Fruit fly (Drosophila melanogaster) whole organism, embryonic: Measurements from ENCODE around the gene Iyd.
A peak's percentile ranks its signal among the peaks of the same experiment; 100 is the strongest.

ENCODE experiments used
- Bdp1 ChIP-seq: fragments of 200-800 bp; sonication (Bioruptor generic); optimal IDR thresholded peaks from 3 replicates; lab custom pipeline; 2016; ENCODE audit warnings: missing biosample characterization, missing genetic modification characterization
- CG10979 ChIP-seq: fragments of 200-800 bp; sonication (Bioruptor generic); optimal IDR thresholded peaks from 2 replicates; lab custom pipeline; 2018; ENCODE audit warnings: missing biosample characterization, mild to moderate bottlenecking, missing genetic modification characterization, moderate library complexity
- CG11696 ChIP-seq: fragments of 200-800 bp; sonication (Bioruptor generic); IDR thresholded peaks from 2 replicates; pipeline ENCODE4 v1.3.6; 2022; ENCODE audit warnings: missing biosample characterization, missing genetic modification characterization
- CG12071 ChIP-seq: fragments of 200-800 bp; sonication (Bioruptor generic); optimal IDR thresholded peaks from 3 replicates; lab custom pipeline; 2018; ENCODE audit warnings: missing biosample characterization, mild to moderate bottlenecking, missing genetic modification characterization
- CG12219 ChIP-seq: fragments of 200-800 bp; sonication (Bioruptor generic); optimal IDR thresholded peaks from 3 replicates; lab custom pipeline; 2018; ENCODE audit warnings: missing biosample characterization, mild to moderate bottlenecking, missing genetic modification characterization
- CG1233 ChIP-seq: fragments of 200-800 bp; sonication (Bioruptor generic); optimal IDR thresholded peaks from 4 replicates; lab custom pipeline; 2018; ENCODE audit warnings: missing biosample characterization, mild to moderate bottlenecking, missing genetic modification characterization
- CG12744 ChIP-seq: fragments of 200-800 bp; sonication (Bioruptor generic); optimal IDR thresholded peaks from 2 replicates; lab custom pipeline; 2016; ENCODE audit warnings: missing biosample characterization, missing genetic modification characterization
- CG15514 ChIP-seq: fragments of 200-800 bp; sonication (Bioruptor generic); optimal IDR thresholded peaks from 3 replicates; lab custom pipeline; 2017; ENCODE audit warnings: missing biosample characterization, missing genetic modification characterization, mild to moderate bottlenecking, moderate library complexity, missing genetic modification reagents
- CG17361 ChIP-seq: fragments of 200-800 bp; sonication (Bioruptor generic); IDR thresholded peaks from 3 replicates; pipeline ENCODE4 v1.3.6; 2022; ENCODE audit warnings: missing biosample characterization, missing genetic modification characterization
- CG3281 ChIP-seq: fragments of 200-800 bp; sonication (Bioruptor generic); optimal IDR thresholded peaks from 3 replicates; lab custom pipeline; 2017; ENCODE audit warnings: missing biosample characterization, mild to moderate bottlenecking, missing genetic modification characterization
- CG4424 ChIP-seq: fragments of 200-800 bp; sonication (Bioruptor generic); optimal IDR thresholded peaks from 3 replicates; lab custom pipeline; 2016; ENCODE audit warnings: missing biosample characterization, missing genetic modification characterization
- CG4730 ChIP-seq: fragments of 200-800 bp; sonication (Bioruptor generic); IDR thresholded peaks from 2 replicates; pipeline ENCODE4 v1.3.6; 2022; ENCODE audit warnings: missing biosample characterization, missing genetic modification characterization
- CG4854 ChIP-seq: fragments of 200-800 bp; sonication (Bioruptor generic); optimal IDR thresholded peaks from 2 replicates; lab custom pipeline; 2016; ENCODE audit warnings: missing biosample characterization, missing genetic modification characterization, inconsistent platforms
- CG6654 ChIP-seq: fragments of 200-800 bp; sonication (Bioruptor generic); optimal IDR thresholded peaks from 2 replicates; lab custom pipeline; 2017; ENCODE audit warnings: missing biosample characterization, mild to moderate bottlenecking, missing genetic modification characterization
- CG6765 ChIP-seq: fragments of 200-800 bp; sonication (Bioruptor generic); optimal IDR thresholded peaks from 3 replicates; lab custom pipeline; 2017; ENCODE audit warnings: missing biosample characterization, mild to moderate bottlenecking, missing genetic modification characterization
- CG7372 ChIP-seq: fragments of 200-800 bp; sonication (Bioruptor generic); IDR thresholded peaks from 2 replicates; pipeline ENCODE4 v1.3.6; 2022; ENCODE audit warnings: missing biosample characterization, missing genetic modification characterization
- CG8089 ChIP-seq: fragments of 200-800 bp; sonication (Bioruptor generic); optimal IDR thresholded peaks from 3 replicates; lab custom pipeline; 2016; ENCODE audit warnings: missing biosample characterization, missing genetic modification characterization
- CG8290 ChIP-seq, 3 experiments: fragments of 200-800 bp; sonication (Bioruptor generic); optimal IDR thresholded peaks; 2 replicates each; lab custom pipeline; 2016 to 2019; ENCODE audit warnings: missing biosample characterization in 3 of 3, missing genetic modification characterization in 3 of 3, mild to moderate bottlenecking in 2 of 3, moderate library complexity in 1 of 3
- CG9437 ChIP-seq: fragments of 200-800 bp; sonication (Bioruptor generic); optimal IDR thresholded peaks from 2 replicates; lab custom pipeline; 2018; ENCODE audit warnings: missing biosample characterization, mild to moderate bottlenecking, missing genetic modification characterization
- CHES-1-like ChIP-seq: fragments of 200-800 bp; sonication (Bioruptor generic); optimal IDR thresholded peaks from 2 replicates; lab custom pipeline; 2016; ENCODE audit warnings: missing biosample characterization, missing genetic modification characterization
- Chrac-16 ChIP-seq: fragments of 200-800 bp; sonication (Bioruptor generic); optimal IDR thresholded peaks from 3 replicates; lab custom pipeline; 2016; ENCODE audit warnings: missing biosample characterization, missing genetic modification characterization
- Dll ChIP-seq: fragments of 200-800 bp; sonication (Bioruptor generic); IDR thresholded peaks from 4 replicates; pipeline ENCODE4 v1.3.6; 2022; ENCODE audit warnings: missing biosample characterization, missing genetic modification characterization; ENCODE audit not compliant: partially characterized antibody
- Doc3 ChIP-seq: fragments of 200-800 bp; sonication (Bioruptor generic); IDR thresholded peaks from 3 replicates; pipeline ENCODE4 v1.3.6; 2022; ENCODE audit warnings: missing biosample characterization, missing genetic modification characterization; ENCODE audit not compliant: partially characterized antibody
- Dref ChIP-seq: fragments of 200-800 bp; sonication (Bioruptor generic); IDR thresholded peaks from 2 replicates; pipeline ENCODE4 v1.3.6; 2022; ENCODE audit warnings: missing biosample characterization, missing genetic modification characterization
- E2f1 ChIP-seq: fragments of 200-800 bp; sonication (Bioruptor generic); IDR thresholded peaks from 2 replicates; pipeline ENCODE4 v1.3.6; 2022; ENCODE audit warnings: missing biosample characterization, missing genetic modification characterization
- E2f2 ChIP-seq: fragments of 200-800 bp; sonication (Bioruptor generic); IDR thresholded peaks from 2 replicates; pipeline ENCODE4 v1.3.6; 2022; ENCODE audit warnings: missing biosample characterization, missing genetic modification characterization
- Fer1 ChIP-seq: fragments of 200-800 bp; sonication (Bioruptor generic); optimal IDR thresholded peaks from 2 replicates; lab custom pipeline; 2017; ENCODE audit warnings: missing biosample characterization, mild to moderate bottlenecking, missing genetic modification characterization
- HLH4C ChIP-seq: fragments of 200-800 bp; sonication (Bioruptor generic); IDR thresholded peaks from 3 replicates; pipeline ENCODE4 v1.3.6; 2022; ENCODE audit warnings: missing biosample characterization, missing genetic modification characterization; ENCODE audit not compliant: partially characterized antibody
- HLH54F ChIP-seq: fragments of 200-800 bp; sonication (Bioruptor generic); optimal IDR thresholded peaks from 3 replicates; lab custom pipeline; 2016; ENCODE audit warnings: missing biosample characterization, missing genetic modification characterization
- HmgD ChIP-seq: fragments of 200-800 bp; sonication (Bioruptor generic); optimal IDR thresholded peaks from 3 replicates; lab custom pipeline; 2016; ENCODE audit warnings: missing biosample characterization, missing genetic modification characterization
- Kr ChIP-seq: fragments of 200-800 bp; sonication (Bioruptor generic); optimal IDR thresholded peaks from 2 replicates; lab custom pipeline; 2017; ENCODE audit warnings: missing biosample characterization, mild to moderate bottlenecking, missing genetic modification characterization
- NC2α ChIP-seq: fragments of 200-800 bp; sonication (Bioruptor generic); optimal IDR thresholded peaks from 2 replicates; lab custom pipeline; 2016; ENCODE audit warnings: missing biosample characterization, missing genetic modification characterization
- NFAT ChIP-seq: fragments of 200-800 bp; sonication (Bioruptor generic); IDR thresholded peaks from 2 replicates; pipeline ENCODE4 v1.3.6; 2022; ENCODE audit warnings: missing biosample characterization, missing genetic modification characterization
- NfI ChIP-seq: fragments of 200-800 bp; sonication (Bioruptor generic); optimal IDR thresholded peaks from 3 replicates; lab custom pipeline; 2018; ENCODE audit warnings: missing biosample characterization, mild to moderate bottlenecking, missing genetic modification characterization, moderate library complexity
- Scr ChIP-seq: fragments of 200-800 bp; sonication (Bioruptor generic); IDR thresholded peaks from 2 replicates; pipeline ENCODE4 v1.3.6; 2022; ENCODE audit warnings: missing biosample characterization, missing genetic modification characterization; ENCODE audit not compliant: partially characterized antibody
- Vsx1 ChIP-seq: fragments of 200-800 bp; sonication (Bioruptor generic); optimal IDR thresholded peaks from 2 replicates; lab custom pipeline; 2017; ENCODE audit warnings: missing biosample characterization, mild to moderate bottlenecking, missing genetic modification characterization, missing genetic modification reagents
- corto ChIP-seq: fragments of 200-800 bp; sonication (Bioruptor generic); optimal IDR thresholded peaks from 2 replicates; lab custom pipeline; 2016; ENCODE audit warnings: missing biosample characterization, mild to moderate bottlenecking, missing genetic modification characterization, moderate library complexity
- crp ChIP-seq, 2 experiments: fragments of 200-800 bp; sonication (Bioruptor generic); optimal IDR thresholded peaks; 2 replicates in 1 of 2; 3 replicates in 1 of 2; lab custom pipeline; 2017; ENCODE audit warnings: missing biosample characterization in 2 of 2, missing genetic modification characterization in 2 of 2, mild to moderate bottlenecking in 1 of 2, moderate library complexity in 1 of 2
- danr ChIP-seq: fragments of 200-800 bp; sonication (Bioruptor generic); IDR thresholded peaks from 2 replicates; pipeline ENCODE4 v1.3.6; 2022; ENCODE audit warnings: missing biosample characterization, missing genetic modification characterization
- dimm ChIP-seq: fragments of 200-800 bp; sonication (Bioruptor generic); IDR thresholded peaks from 2 replicates; pipeline ENCODE4 v1.3.6; 2022; ENCODE audit warnings: missing biosample characterization, missing genetic modification characterization
- dm ChIP-seq: fragments of 200-800 bp; sonication (Bioruptor generic); optimal IDR thresholded peaks from 3 replicates; lab custom pipeline; 2016; ENCODE audit warnings: missing biosample characterization, missing genetic modification characterization
- insv ChIP-seq, 2 experiments: fragments of 200-800 bp; sonication (Bioruptor generic); optimal IDR thresholded peaks; 3 replicates each; lab custom pipeline; 2016 to 2018; ENCODE audit warnings: missing biosample characterization in 2 of 2, missing genetic modification characterization in 2 of 2
- kah ChIP-seq: fragments of 200-800 bp; sonication (Bioruptor generic); optimal IDR thresholded peaks from 2 replicates; lab custom pipeline; 2018; ENCODE audit warnings: missing biosample characterization, mild to moderate bottlenecking, missing genetic modification characterization
- lola ChIP-seq, 3 experiments: fragments of >200 bp in 2 of 3; fragments of 200-800 bp in 1 of 3; sonication (Bioruptor generic) in 1 of 3; optimal IDR thresholded peaks; 2 replicates each; lab custom pipeline; 2017 to 2019; ENCODE audit warnings: missing biosample characterization in 3 of 3, missing genetic modification characterization in 3 of 3, mild to moderate bottlenecking in 1 of 3, moderate library complexity in 1 of 3
- pzg ChIP-seq: fragments of 200-800 bp; sonication (Bioruptor generic); optimal IDR thresholded peaks from 3 replicates; lab custom pipeline; 2018; ENCODE audit warnings: missing biosample characterization, mild to moderate bottlenecking, missing genetic modification characterization, moderate library complexity
- run ChIP-seq: fragments of 200-800 bp; sonication (Bioruptor generic); optimal IDR thresholded peaks from 3 replicates; lab custom pipeline; 2018; ENCODE audit warnings: missing biosample characterization, mild to moderate bottlenecking, missing genetic modification characterization
- slou ChIP-seq: fragments of 200-800 bp; sonication (Bioruptor generic); optimal IDR thresholded peaks from 3 replicates; lab custom pipeline; 2016; ENCODE audit warnings: missing biosample characterization, missing genetic modification characterization
- sr ChIP-seq: fragments of 200-800 bp; sonication (Bioruptor generic); IDR thresholded peaks from 3 replicates; pipeline ENCODE4 v1.3.6; 2022; ENCODE audit warnings: missing biosample characterization, missing genetic modification characterization
- ssp ChIP-seq: fragments of 200-800 bp; sonication (Bioruptor generic); IDR thresholded peaks from 2 replicates; pipeline ENCODE4 v1.3.6; 2022; ENCODE audit warnings: missing biosample characterization, missing genetic modification characterization
- zen ChIP-seq: fragments of 200-800 bp; sonication (Bioruptor generic); optimal IDR thresholded peaks from 3 replicates; lab custom pipeline; 2018; ENCODE audit warnings: missing biosample characterization, mild to moderate bottlenecking, missing genetic modification characterization, moderate library complexity

Gene Iyd

DNA sequence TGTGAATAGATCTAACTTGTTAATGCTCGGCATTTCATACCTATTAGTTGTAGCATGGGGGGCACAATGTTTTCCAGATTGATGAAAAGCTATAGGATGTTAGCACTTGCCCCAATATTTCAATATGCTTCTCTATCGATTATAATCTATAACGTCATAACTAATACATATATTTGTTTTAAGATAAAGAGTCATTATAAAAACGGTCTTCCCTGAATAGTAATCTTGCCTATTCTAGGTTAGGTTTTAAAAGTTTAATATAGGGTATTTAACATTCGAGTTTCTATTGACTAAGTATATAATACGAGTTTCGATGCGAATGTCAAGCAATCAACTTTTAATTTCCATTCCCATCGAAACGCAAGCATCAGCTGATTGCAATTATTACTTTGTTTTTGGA is 34.8 kb downstream of the Iyd start, which contains the start of the genes CG6321 and Blos2 (continued):
- TF ChIP-seq CG12744 (peak; percentile 54), Vsx1 (GFP tag; lab: Kevin White, UChicago) (peak; percentile 34), ssp (GFP tag; lab: Robert Waterston, UW) (no peak), zen (tag; lab: Kevin White, UChicago) (peak; percentile 82), Dref (GFP tag; lab: Robert Waterston, UW) (no peak), CG8089 (no peak), CG1233 (GFP tag; lab: Kevin White, UChicago) (peak; percentile 64), CG17361 (GFP tag; lab: Robert Waterston, UW) (peak; percentile 81), NfI (peak; percentile 66), slou (peak; percentile 8), Scr (no peak), HLH54F (peak; percentile 33), crp (GFP tag; optimal IDR thresholded peaks at IDR 0.05; lab: Kevin White, UChicago) (peak; percentile 30 to 84), pzg (GFP tag; lab: Kevin White, UChicago) (peak; percentile 39), HmgD (GFP tag; lab: Kevin White, UChicago) (no peak), CG7372 (GFP tag; lab: Robert Waterston, UW) (no peak), CG6654 (peak; percentile 21), sr (no peak), Doc3 (no peak), corto (GFP tag; lab: Kevin White, UChicago) (no peak), CG12219 (peak; percentile 74), E2f1 (GFP tag; lab: Robert Waterston, UW) (peak; percentile 62), Bdp1 (GFP tag; lab: Kevin White, UChicago) (no peak), CG3281 (GFP tag; lab: Kevin White, UChicago) (peak; percentile 86), NFAT (peak; percentile 45; the same call in 1 of the 2 replicates), CG10979 (tag; lab: Kevin White, UChicago) (peak; percentile 81), CG6765 (GFP tag; lab: Kevin White, UChicago) (peak; percentile 19), Chrac-16 (GFP tag; lab: Kevin White, UChicago) (peak; percentile 55), CG8290 (GFP tag; optimal IDR thresholded peaks at IDR 0.05; lab: Kevin White, UChicago) (peak; percentile 31), CG8290 (tag; optimal IDR thresholded peaks at IDR 0.05; lab: Kevin White, UChicago) (peak in 1 of 2 experiments; percentile 61), HLH4C (GFP tag; lab: Robert Waterston, UW) (no peak), CG15514 (GFP tag; lab: Kevin White, UChicago) (peak; percentile 53), insv (GFP tag; optimal IDR thresholded peaks at IDR 0.05; lab: Kevin White, UChicago) (no peak), Dll (no peak), CG9437 (GFP tag; lab: Kevin White, UChicago) (peak; percentile 69), CHES-1-like (GFP tag; lab: Kevin White, UChicago) (peak; percentile 11), CG4854 (GFP tag; lab: Kevin White, UChicago) (peak; percentile 30), CG12071 (GFP tag; lab: Kevin White, UChicago) (peak; percentile 57), dimm (GFP tag; lab: Robert Waterston, UW) (no peak), kah (peak; percentile 33), dm (no peak), danr (GFP tag; lab: Robert Waterston, UW) (0 out of 2 replicates have a peak, but pooled peaks have one; percentile 44), CG4730 (peak; percentile 38; the same call in 1 of the 2 replicates), E2f2 (GFP tag; lab: Robert Waterston, UW) (peak; percentile 58), lola (GFP tag; optimal IDR thresholded peaks at IDR 0.05; lab: Kevin White, UChicago) (peak in 1 of 3 experiments; percentile 72), Kr (GFP tag; lab: Kevin White, UChicago) (no peak), Fer1 (GFP tag; lab: Kevin White, UChicago) (peak; percentile 87), CG4424 (peak; percentile 73), run (tag; lab: Kevin White, UChicago) (peak; percentile 59), NC2α (GFP tag; lab: Kevin White, UChicago) (no peak), CG11696 (GFP tag; lab: Robert Waterston, UW) (0 out of 2 replicates have a peak, but pooled peaks have one; percentile 24)
